Fruit fly (Drosophila melanogaster): ENCODE data around the gene Pburs.

Gene Pburs

dm6 chr2L:14386522-14386921, 30.6 kb downstream of the Pburs start (continued):
- TF ChIP-seq CG3163 (GFP tag; optimal IDR thresholded peaks at IDR 0.05) (no peak), sens-2 (GFP tag; IDR thresholded peaks at IDR 0.05) (no peak), Xbp1 (GFP tag; optimal IDR thresholded peaks at IDR 0.05) (peak; percentile 37), nau (GFP tag; optimal IDR thresholded peaks at IDR 0.05) (no peak), Ada2b (GFP tag; IDR thresholded peaks at IDR 0.05) (no peak), CG12155 (GFP tag; optimal IDR thresholded peaks at IDR 0.05) (no peak), CG7271 (tag; optimal IDR thresholded peaks at IDR 0.05) (no peak), vnd (GFP tag; IDR thresholded peaks at IDR 0.05; ENCODE audit: partially characterized antibody) (no peak), Ssrp (tag; optimal IDR thresholded peaks at IDR 0.05) (peak; percentile 2), sr (GFP tag; IDR thresholded peaks at IDR 0.05) (no peak), CG9817 (tag; optimal IDR thresholded peaks at IDR 0.05) (no peak), eyg (GFP tag; optimal IDR thresholded peaks at IDR 0.05) (no peak), CG5180 (GFP tag; optimal IDR thresholded peaks at IDR 0.05) (no peak), ac (GFP tag; optimal IDR thresholded peaks at IDR 0.05) (no peak), NC2α (GFP tag; optimal IDR thresholded peaks at IDR 0.05) (no peak), lola (GFP tag; optimal IDR thresholded peaks at IDR 0.05) (peak in 1 of 3 experiments; percentile 41), vfl (GFP tag; optimal IDR thresholded peaks at IDR 0.05) (no peak), tll (GFP tag; optimal IDR thresholded peaks at IDR 0.05) (no peak), CG2199 (GFP tag; IDR thresholded peaks at IDR 0.05) (no peak), Drgx (GFP tag; IDR thresholded peaks at IDR 0.05) (peak; percentile 79), CG11085 (GFP tag; IDR thresholded peaks at IDR 0.05) (no peak), Sin3A (optimal IDR thresholded peaks at IDR 0.05) (no peak), Neu2 (GFP tag; optimal IDR thresholded peaks at IDR 0.05; ENCODE audit: borderline replicate concordance) (no peak), CG1024 (GFP tag; IDR thresholded peaks at IDR 0.05) (no peak), Mad (GFP tag; optimal IDR thresholded peaks at IDR 0.05) (no peak), CG10565 (GFP tag; optimal IDR thresholded peaks at IDR 0.05) (no peak), CG7357 (GFP tag; IDR thresholded peaks at IDR 0.05) (no peak), slou (GFP tag; optimal IDR thresholded peaks at IDR 0.05) (no peak), CG12236 (GFP tag; optimal IDR thresholded peaks at IDR 0.05) (no peak), pan (optimal IDR thresholded peaks at IDR 0.05) (no peak), pan (GFP tag; optimal IDR thresholded peaks at IDR 0.05 in 1 of 2, IDR thresholded peaks at IDR 0.05 in 1 of 2) (no peak), peb (GFP tag; IDR thresholded peaks at IDR 0.05) (no peak), hth (optimal IDR thresholded peaks at IDR 0.05) (no peak), hb (GFP tag; IDR thresholded peaks at IDR 0.05; ENCODE audit: partially characterized antibody) (no peak), CG1792 (GFP tag; optimal IDR thresholded peaks at IDR 0.05) (no peak), ap (GFP tag; IDR thresholded peaks at IDR 0.05) (no peak), ci (GFP tag; IDR thresholded peaks at IDR 0.05) (0 out of 3 replicates have a peak, but pooled peaks have one; percentile 19), H2.0 (GFP tag; IDR thresholded peaks at IDR 0.05) (no peak), CG17568 (GFP tag; optimal IDR thresholded peaks at IDR 0.05) (no peak), CG8359 (GFP tag; optimal IDR thresholded peaks at IDR 0.05; ENCODE audit: borderline replicate concordance) (no peak), Dfd (GFP tag; optimal IDR thresholded peaks at IDR 0.05) (no peak), gcm2 (GFP tag; optimal IDR thresholded peaks at IDR 0.05) (no peak), abd-A (tag; optimal IDR thresholded peaks at IDR 0.05) (no peak), CG34376 (GFP tag; optimal IDR thresholded peaks at IDR 0.05) (no peak), CG8765 (GFP tag; IDR thresholded peaks at IDR 0.05) (0 out of 2 replicates have a peak, but pooled peaks have one; percentile 14), CG6254 (GFP tag; optimal IDR thresholded peaks at IDR 0.05) (peak; percentile 8), CG8281 (tag; optimal IDR thresholded peaks at IDR 0.05) (no peak), Ets65A (GFP tag) (peak; percentile 55), CG2116 (GFP tag; optimal IDR thresholded peaks at IDR 0.05) (no peak), ase (GFP tag; IDR thresholded peaks at IDR 0.05) (no peak), CG33557 (GFP tag; optimal IDR thresholded peaks at IDR 0.05) (no peak), CG10979 (tag; optimal IDR thresholded peaks at IDR 0.05) (peak; percentile 43)
